Fruit fly (Drosophila melanogaster) whole organism, pupa: Measurements from ENCODE around the gene CG5846.

Experiments used
- CG13204 ChIP-seq: fragments of 200-800 bp; sonication (Bioruptor generic); optimal IDR thresholded peaks from 2 replicates; lab custom pipeline; 2018; ENCODE audit warnings: missing biosample characterization, mild to moderate bottlenecking, missing genetic modification characterization, moderate library complexity
- CG4496 ChIP-seq: fragments of 200-800 bp; sonication (Bioruptor generic); IDR thresholded peaks from 3 replicates; pipeline ENCODE4 v1.3.6; 2022; ENCODE audit warnings: missing biosample characterization, missing genetic modification characterization
- CG8159 ChIP-seq: fragments of 200-800 bp; sonication (Bioruptor generic); optimal IDR thresholded peaks from 3 replicates; lab custom pipeline; 2018; ENCODE audit warnings: missing biosample characterization, mild to moderate bottlenecking, missing genetic modification characterization, moderate library complexity
- CG8301 ChIP-seq: fragments of 200-800 bp; sonication (Bioruptor generic); optimal IDR thresholded peaks from 2 replicates; lab custom pipeline; 2018; ENCODE audit warnings: missing biosample characterization, mild to moderate bottlenecking, missing genetic modification characterization
- EcR ChIP-seq: fragments of 200-800 bp; sonication (Bioruptor generic); optimal IDR thresholded peaks from 3 replicates; lab custom pipeline; 2019; ENCODE audit warnings: missing biosample characterization, missing genetic modification characterization, mild to moderate bottlenecking, moderate library complexity, missing genetic modification reagents
- Ets98B ChIP-seq: fragments of 200-800 bp; sonication (Bioruptor generic); IDR thresholded peaks from 2 replicates; pipeline ENCODE4 v1.3.6; 2022; ENCODE audit warnings: missing biosample characterization, missing genetic modification characterization
- Pif1A ChIP-seq: fragments of 200-800 bp; sonication (Bioruptor generic); optimal IDR thresholded peaks from 3 replicates; lab custom pipeline; 2016; ENCODE audit warnings: missing biosample characterization, missing genetic modification characterization
- Pif1B ChIP-seq: fragments of 200-800 bp; sonication (Bioruptor generic); optimal IDR thresholded peaks from 3 replicates; lab custom pipeline; 2016; ENCODE audit warnings: missing biosample characterization, missing genetic modification characterization
- Snoo ChIP-seq: fragments of 200-800 bp; sonication (Bioruptor generic); optimal IDR thresholded peaks from 3 replicates; lab custom pipeline; 2017; ENCODE audit warnings: missing biosample characterization, mild to moderate bottlenecking, missing genetic modification characterization, inconsistent platforms
- fd96Ca ChIP-seq: fragments of 200-800 bp; sonication (Bioruptor generic); IDR thresholded peaks from 3 replicates; pipeline ENCODE4 v1.3.6; 2022; ENCODE audit warnings: missing biosample characterization, missing genetic modification characterization

DNA sequence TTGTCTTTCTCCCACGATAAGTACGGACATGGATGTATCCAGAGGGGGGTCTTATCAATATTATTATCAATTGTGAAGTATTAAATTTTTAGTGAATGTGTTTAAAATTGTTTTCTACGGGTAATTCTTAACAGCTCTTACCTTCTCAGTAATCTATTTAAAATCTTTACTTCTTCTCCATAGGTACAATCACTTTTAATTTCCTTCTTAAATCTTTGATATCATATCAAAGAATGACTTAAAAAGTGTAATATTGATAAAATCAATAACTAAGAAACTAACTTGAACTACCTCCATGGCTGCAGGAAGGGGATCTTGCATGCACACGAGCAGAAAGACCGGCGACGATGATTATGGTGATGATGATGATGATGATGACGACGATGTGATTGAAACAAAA is 25.5 kb upstream of the CG5846 start:
- TF ChIP-seq fd96Ca (no peak), Pif1A (peak; percentile 73), EcR (GFP tag; lab: Kevin White, UChicago) (no peak), CG8159 (tag; lab: Kevin White, UChicago) (peak; percentile 81), CG13204 (GFP tag; lab: Kevin White, UChicago) (no peak), Pif1B (peak; percentile 55), CG4496 (no peak), Snoo (tag; lab: Kevin White, UChicago) (peak; percentile 75), Ets98B (GFP tag; lab: Robert Waterston, UW) (no peak), CG8301 (tag; lab: Kevin White, UChicago) (no peak)
